Worm (Caenorhabditis elegans): ENCODE data around the gene C24A3.1.

DNA sequence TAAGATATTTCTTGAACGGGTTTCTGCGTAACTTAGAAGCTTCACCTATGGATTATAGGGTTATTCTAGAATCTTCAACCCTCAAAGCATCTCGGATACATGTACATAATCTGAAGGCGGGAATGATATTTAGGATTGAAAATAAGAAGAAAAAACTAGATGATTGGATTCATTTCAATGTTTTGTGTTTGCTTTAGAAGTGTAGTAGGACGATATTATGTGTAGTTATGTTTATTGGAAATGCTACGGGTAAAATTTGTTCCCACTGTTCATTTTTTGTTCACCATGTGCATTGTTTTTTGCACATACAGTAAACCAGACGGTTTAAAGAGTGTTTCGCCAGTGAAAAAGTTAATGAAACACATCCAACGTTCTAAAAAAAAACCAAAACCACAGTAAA is 12.6 kb downstream of the C24A3.1 start:
- no peak for TF ChIP-seq hnd-1 (tag; optimal IDR thresholded peaks at IDR 0.05)
- no peak for TF ChIP-seq ama-1 (optimal IDR thresholded peaks at IDR 0.05)
- TF ChIP-seq ceh-36 (tag; optimal IDR thresholded peaks at IDR 0.05), result no peak
- no peak for TF ChIP-seq ets-7 (tag; optimal IDR thresholded peaks at IDR 0.05)
- TF ChIP-seq hmg-4 (GFP tag; optimal IDR thresholded peaks at IDR 0.05), result no peak
- no peak for TF ChIP-seq B0310.2 (tag; optimal IDR thresholded peaks at IDR 0.05)
- TF ChIP-seq pes-1 (GFP tag; IDR thresholded peaks at IDR 0.05), result no peak
- no peak for TF ChIP-seq tra-4 (tag; optimal IDR thresholded peaks at IDR 0.05)
